Worm (Caenorhabditis elegans) whole organism, mixed stage, embryonic: ENCODE results near the gene nspb-5.

ENCODE experiments used
- blmp-1 ChIP-seq: fragments of 150-350 bp; optimal IDR thresholded peaks from 2 replicates; lab custom pipeline; 2014; ENCODE audit warnings: missing biosample characterization, missing genetic modification characterization
- hlh-1 ChIP-seq: fragments of 150-350 bp; optimal IDR thresholded peaks from 2 replicates; lab custom pipeline; 2014; ENCODE audit warnings: missing biosample characterization, missing genetic modification reagents, missing genetic modification characterization
- lsy-2 ChIP-seq: fragments of 150-350 bp; optimal IDR thresholded peaks from 2 replicates; lab custom pipeline; 2014; ENCODE audit warnings: missing biosample characterization, missing genetic modification characterization
- mab-5 ChIP-seq: fragments of 150-350 bp; optimal IDR thresholded peaks from 2 replicates; lab custom pipeline; 2014; ENCODE audit warnings: missing biosample characterization, missing genetic modification characterization
- mep-1 ChIP-seq: fragments of 150-350 bp; optimal IDR thresholded peaks from 2 replicates; lab custom pipeline; 2017; ENCODE audit warnings: missing biosample characterization, missing genetic modification reagents, missing genetic modification characterization, inconsistent platforms
- mls-2 ChIP-seq: sonication (generic microtip); optimal IDR thresholded peaks from 2 replicates; lab custom pipeline; 2016; ENCODE audit warnings: mild to moderate bottlenecking, missing genetic modification characterization, moderate library complexity, missing compliant biosample characterization
- nhr-237 ChIP-seq: fragments of 150-350 bp; optimal IDR thresholded peaks from 2 replicates; lab custom pipeline; 2014; ENCODE audit warnings: missing biosample characterization, missing genetic modification characterization
- nhr-28 ChIP-seq: fragments of 150-350 bp; optimal IDR thresholded peaks from 2 replicates; lab custom pipeline; 2014; ENCODE audit warnings: missing biosample characterization, missing genetic modification characterization
- pha-4 ChIP-seq: fragments of 150-350 bp; optimal IDR thresholded peaks from 2 replicates; lab custom pipeline; 2018; ENCODE audit warnings: missing biosample characterization, missing genetic modification reagents, missing genetic modification characterization
- snpc-4 ChIP-seq: fragments of 150-350 bp; optimal IDR thresholded peaks from 2 replicates; lab custom pipeline; 2014; ENCODE audit warnings: missing biosample characterization, missing genetic modification characterization
- sptf-1 ChIP-seq: sonication (generic microtip); optimal IDR thresholded peaks from 2 replicates; lab custom pipeline; 2017; ENCODE audit warnings: mild to moderate bottlenecking, missing genetic modification characterization, moderate library complexity, missing compliant biosample characterization
- unc-39 ChIP-seq: fragments of 150-350 bp; optimal IDR thresholded peaks from 2 replicates; lab custom pipeline; 2014; ENCODE audit warnings: missing biosample characterization, missing genetic modification characterization
- unc-62 ChIP-seq: fragments of 150-350 bp; optimal IDR thresholded peaks from 2 replicates; lab custom pipeline; 2014; ENCODE audit warnings: missing biosample characterization, missing genetic modification reagents, missing genetic modification characterization

DNA sequence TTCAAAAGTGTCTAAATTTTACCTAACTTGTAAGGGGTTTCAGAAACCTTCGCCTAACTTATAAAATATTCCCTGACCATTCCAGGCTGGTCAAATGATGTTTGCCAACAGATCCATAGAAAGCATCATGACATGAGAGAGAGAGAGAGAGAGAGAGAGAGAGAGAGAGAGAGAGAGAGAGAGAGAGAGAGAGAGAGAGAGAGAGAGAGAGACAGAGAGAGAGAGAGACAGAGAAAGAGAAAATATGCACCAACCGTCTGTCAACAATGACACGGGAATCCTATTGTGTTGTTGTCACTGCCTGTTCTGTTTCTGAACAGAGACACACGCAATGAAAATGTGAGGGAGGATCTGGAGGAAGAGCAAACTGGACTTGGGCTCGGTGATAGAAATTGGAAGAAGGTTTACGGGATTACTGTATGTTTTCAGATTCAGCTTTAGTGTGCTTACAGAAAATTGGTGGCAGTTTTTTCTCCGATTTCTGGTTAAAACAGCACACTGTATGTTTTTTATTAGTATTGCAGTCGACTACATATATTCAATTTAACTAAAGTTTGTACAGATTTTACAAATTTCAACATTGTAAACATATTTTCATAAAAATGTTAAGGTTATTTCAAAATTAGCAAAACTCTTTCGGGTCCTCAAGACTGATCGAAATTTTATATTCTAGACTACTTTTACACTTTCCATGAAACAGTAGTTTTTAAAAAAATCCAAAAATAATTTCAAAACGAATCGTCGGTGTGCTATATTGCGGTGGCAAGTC is 22.7 kb upstream of the nspb-5 start:
- TF ChIP-seq nhr-237 (tag; lab: Kevin White, UChicago) (no peak), unc-62 (GFP tag; lab: Kevin White, UChicago) (no peak), blmp-1 (no peak), sptf-1 (tag; lab: Kevin White, UChicago) (no peak), mab-5 (no peak), nhr-28 (tag; lab: Kevin White, UChicago) (no peak), mep-1 (no peak), unc-39 (tag; lab: Kevin White, UChicago) (no peak), snpc-4 (tag; lab: Kevin White, UChicago) (no peak), lsy-2 (tag; lab: Kevin White, UChicago) (no peak), mls-2 (tag; lab: Kevin White, UChicago) (no peak), pha-4 (tag; lab: Kevin White, UChicago) (peak; percentile 87), hlh-1 (tag; lab: Kevin White, UChicago) (no peak)
